Worm (Caenorhabditis elegans) whole organism, late embryonic: Measurements from ENCODE around the gene Y55F3AM.9.

Experiments
- K09A11.1 ChIP-seq: sonication (generic microtip); optimal IDR thresholded peaks from 2 replicates; lab custom pipeline; 2017; ENCODE audit warnings: antibody characterized with exemption, mild to moderate bottlenecking, missing genetic modification characterization, missing compliant biosample characterization; ENCODE audit not compliant: insufficient read depth
- T23F11.4 ChIP-seq: fragments of 200-800 bp; sonication (Bioruptor generic); optimal IDR thresholded peaks from 2 replicates; lab custom pipeline; 2018; ENCODE audit warnings: mild to moderate bottlenecking, missing genetic modification characterization, missing compliant biosample characterization
- Y22D7AL.16 ChIP-seq: sonication (generic microtip); optimal IDR thresholded peaks from 2 replicates; lab custom pipeline; 2016; ENCODE audit warnings: missing genetic modification characterization, missing compliant biosample characterization
- ama-1 ChIP-seq: fragments of 150-350 bp; optimal IDR thresholded peaks from 2 replicates; lab custom pipeline; 2014
- ceh-14 ChIP-seq: sonication (generic microtip); optimal IDR thresholded peaks from 2 replicates; lab custom pipeline; 2016; ENCODE audit warnings: missing genotype, missing genetic modification characterization, missing compliant biosample characterization
- ceh-19 ChIP-seq: fragments of 200-800 bp; sonication (Bioruptor generic); optimal IDR thresholded peaks from 2 replicates; lab custom pipeline; 2018; ENCODE audit warnings: mild to moderate bottlenecking, missing genetic modification characterization, missing compliant biosample characterization
- ceh-2 ChIP-seq: sonication (generic microtip); optimal IDR thresholded peaks from 2 replicates; lab custom pipeline; 2016; ENCODE audit warnings: missing genotype, missing genetic modification characterization, missing compliant biosample characterization
- ceh-22 ChIP-seq: sonication (generic microtip); optimal IDR thresholded peaks from 2 replicates; lab custom pipeline; 2017; ENCODE audit warnings: missing biosample characterization, missing genetic modification characterization
- ceh-24 ChIP-seq: sonication (generic microtip); optimal IDR thresholded peaks from 2 replicates; lab custom pipeline; 2016; ENCODE audit warnings: mild to moderate bottlenecking, missing genetic modification characterization, missing compliant biosample characterization
- ceh-30 ChIP-seq: fragments of 150-350 bp; optimal IDR thresholded peaks from 2 replicates; lab custom pipeline; 2014; ENCODE audit warnings: missing biosample characterization, missing genetic modification characterization
- ceh-45 ChIP-seq: fragments of 200-800 bp; sonication (Bioruptor generic); IDR thresholded peaks from 2 replicates; pipeline ENCODE4 v1.3.6; 2022; ENCODE audit warnings: missing genetic modification reagents, missing genetic modification characterization, missing compliant biosample characterization
- ceh-48 ChIP-seq: sonication (generic microtip); optimal IDR thresholded peaks from 2 replicates; lab custom pipeline; 2016; ENCODE audit warnings: missing genetic modification characterization, inconsistent platforms, missing compliant biosample characterization
- ceh-6 ChIP-seq: fragments of 200-800 bp; sonication (Bioruptor generic); optimal IDR thresholded peaks from 2 replicates; lab custom pipeline; 2018; ENCODE audit warnings: mild to moderate bottlenecking, missing genetic modification characterization, missing compliant biosample characterization
- dmd-4 ChIP-seq: sonication (generic microtip); optimal IDR thresholded peaks from 2 replicates; lab custom pipeline; 2016; ENCODE audit warnings: borderline replicate concordance, missing genetic modification characterization, missing compliant biosample characterization
- elt-4 ChIP-seq: sonication (generic microtip); optimal IDR thresholded peaks from 2 replicates; lab custom pipeline; 2016; ENCODE audit warnings: missing genetic modification characterization, missing compliant biosample characterization
- ets-4 ChIP-seq: sonication (generic microtip); optimal IDR thresholded peaks from 2 replicates; lab custom pipeline; 2016; ENCODE audit warnings: missing genetic modification characterization, missing compliant biosample characterization
- eyg-1 ChIP-seq: sonication (generic microtip); optimal IDR thresholded peaks from 2 replicates; lab custom pipeline; 2016; ENCODE audit warnings: missing genotype, missing genetic modification characterization, missing compliant biosample characterization
- fkh-10 ChIP-seq: fragments of 150-350 bp; optimal IDR thresholded peaks from 2 replicates; lab custom pipeline; 2014; ENCODE audit warnings: missing biosample characterization, missing genetic modification reagents, missing genetic modification characterization
- hlh-6 ChIP-seq: sonication (generic microtip); optimal IDR thresholded peaks from 2 replicates; lab custom pipeline; 2016; ENCODE audit warnings: missing genotype, missing genetic modification characterization, missing compliant biosample characterization
- mec-3 ChIP-seq: sonication (generic microtip); optimal IDR thresholded peaks from 2 replicates; lab custom pipeline; 2016; ENCODE audit warnings: borderline replicate concordance, missing genetic modification characterization, missing compliant biosample characterization
- npax-4 ChIP-seq: sonication (generic microtip); optimal IDR thresholded peaks from 2 replicates; lab custom pipeline; 2016; ENCODE audit warnings: missing genetic modification characterization, missing compliant biosample characterization
- odd-2 ChIP-seq: sonication (generic microtip); optimal IDR thresholded peaks from 2 replicates; lab custom pipeline; 2017; ENCODE audit warnings: antibody characterized with exemption, mild to moderate bottlenecking, missing genetic modification characterization, missing compliant biosample characterization
- pag-3 ChIP-seq: sonication (generic microtip); optimal IDR thresholded peaks from 2 replicates; lab custom pipeline; 2016; ENCODE audit warnings: missing compliant biosample characterization, missing genetic modification characterization, borderline replicate concordance
- pha-2 ChIP-seq: sonication (generic microtip); optimal IDR thresholded peaks from 2 replicates; lab custom pipeline; 2017; ENCODE audit warnings: mild to moderate bottlenecking, missing genetic modification characterization, missing compliant biosample characterization
- pqm-1 ChIP-seq: sonication (generic microtip); optimal IDR thresholded peaks from 2 replicates; lab custom pipeline; 2016; ENCODE audit warnings: missing genetic modification characterization, missing compliant biosample characterization
- pros-1 ChIP-seq: fragments of 150-350 bp; optimal IDR thresholded peaks from 2 replicates; lab custom pipeline; 2014; ENCODE audit warnings: missing biosample characterization, missing genetic modification reagents, missing genetic modification characterization
- sox-2 ChIP-seq: fragments of 200-800 bp; sonication (Bioruptor generic); IDR thresholded peaks from 2 replicates; pipeline ENCODE4 v1.3.6; 2022; ENCODE audit warnings: missing genetic modification reagents, missing genetic modification characterization, missing compliant biosample characterization
- tbx-2 ChIP-seq: sonication (generic microtip); optimal IDR thresholded peaks from 2 replicates; lab custom pipeline; 2016; ENCODE audit warnings: missing genetic modification characterization, missing compliant biosample characterization
- ttx-3 ChIP-seq: sonication (generic microtip); optimal IDR thresholded peaks from 2 replicates; lab custom pipeline; 2016; ENCODE audit warnings: missing genetic modification reagents, missing genetic modification characterization, missing compliant biosample characterization
- unc-3 ChIP-seq, 2 experiments: fragments of 200-800 bp in 1 of 2; sonication (Bioruptor generic) in 1 of 2; sonication (generic microtip) in 1 of 2; conservative IDR thresholded peaks in 1 of 2; optimal IDR thresholded peaks in 1 of 2; 2 replicates each; pipeline versions ENCODE4 v1.3.6 to Lab custom; 2016 to 2022; ENCODE audit warnings: missing compliant biosample characterization in 2 of 2, missing genetic modification characterization in 2 of 2, missing genetic modification reagents in 1 of 2
- unc-42 ChIP-seq: sonication (generic microtip); optimal IDR thresholded peaks from 2 replicates; lab custom pipeline; 2016; ENCODE audit warnings: missing genotype, missing genetic modification characterization, missing compliant biosample characterization
- unc-86 ChIP-seq: sonication (generic microtip); optimal IDR thresholded peaks from 2 replicates; lab custom pipeline; 2016; ENCODE audit warnings: missing genetic modification characterization, missing compliant biosample characterization
- zip-5 ChIP-seq: sonication (generic microtip); optimal IDR thresholded peaks from 2 replicates; lab custom pipeline; 2016; ENCODE audit warnings: missing genetic modification characterization, missing compliant biosample characterization
- ztf-16 ChIP-seq: sonication (generic microtip); optimal IDR thresholded peaks from 2 replicates; lab custom pipeline; 2017; ENCODE audit warnings: missing genetic modification characterization, missing compliant biosample characterization

The Y55F3AM.9 gene

ce11 chrIV:1010212-1010611 lies 678 bp upstream of the Y55F3AM.9 start, which contains the start of gene atg-3:
Gene atg-3 (plus strand): TSS chrIV:1010512.
- TF ChIP-seq ama-1 (lab: Kevin White, UChicago) (no peak), ceh-19 (no peak), T23F11.4 (GFP tag; lab: Kevin White, UChicago) (no peak), ceh-2 (tag; lab: Kevin White, UChicago) (no peak), fkh-10 (GFP tag; lab: Kevin White, UChicago) (no peak), ceh-24 (no peak), pros-1 (no peak), eyg-1 (no peak), ceh-6 (GFP tag; lab: Kevin White, UChicago) (no peak), odd-2 (tag; lab: Kevin White, UChicago) (no peak), ceh-45 (GFP tag; lab: Robert Waterston, UW) (no peak), ceh-22 (tag; lab: Kevin White, UChicago) (no peak), hlh-6 (no peak)

ce11 chrIV:1006662-1007061 lies 2.9 kb downstream of the Y55F3AM.9 start:
- no peak for TF ChIP-seq ceh-24
- TF ChIP-seq ceh-48 (tag; lab: Kevin White, UChicago), result peak; percentile 47

ce11 chrIV:1005761-1006160 lies 3.8 kb downstream of the Y55F3AM.9 start, which contains the start of gene immp-2:
Gene immp-2 (minus strand): TSS chrIV:1005861.
- TF ChIP-seq unc-42 (tag; lab: Kevin White, UChicago), result no peak
- no peak for TF ChIP-seq pqm-1
- no peak for TF ChIP-seq ceh-2 (tag; lab: Kevin White, UChicago)
- no peak for TF ChIP-seq ceh-6 (GFP tag; lab: Kevin White, UChicago)
- no peak for TF ChIP-seq ceh-19
- no peak for TF ChIP-seq ceh-14 (tag; lab: Kevin White, UChicago)
- TF ChIP-seq unc-3 (GFP tag; conservative IDR thresholded peaks at IDR 0.05; lab: Robert Waterston, UW), result no peak
- TF ChIP-seq unc-3 (tag; optimal IDR thresholded peaks at IDR 0.05; lab: Kevin White, UChicago), result no peak
- no peak for TF ChIP-seq K09A11.1 (tag; lab: Kevin White, UChicago)
- TF ChIP-seq mec-3 (tag; lab: Kevin White, UChicago), result no peak
- TF ChIP-seq zip-5 (tag; lab: Kevin White, UChicago), result no peak
- TF ChIP-seq sox-2 (GFP tag; lab: Robert Waterston, UW), result no peak

- TF ChIP-seq ttx-3 (tag; lab: Kevin White, UChicago) (no peak), dmd-4 (tag; lab: Kevin White, UChicago) (no peak), ceh-48 (tag; lab: Kevin White, UChicago) (peak; percentile 91)
These were observed 9.1 kb downstream of the Y55F3AM.9 start for ce11 chrIV:1000441-1000840.

- TF ChIP-seq npax-4 (tag; lab: Kevin White, UChicago) (no peak), dmd-4 (tag; lab: Kevin White, UChicago) (no peak), odd-2 (tag; lab: Kevin White, UChicago) (no peak), ceh-48 (tag; lab: Kevin White, UChicago) (peak; percentile 91), unc-86 (tag; lab: Kevin White, UChicago) (no peak), unc-42 (tag; lab: Kevin White, UChicago) (no peak), Y22D7AL.16 (tag; lab: Kevin White, UChicago) (no peak)
These were observed 9.9 kb downstream of the Y55F3AM.9 start for ce11 chrIV:999675-1000074.

- TF ChIP-seq ceh-2 (tag; lab: Kevin White, UChicago) (no peak), ztf-16 (no peak), elt-4 (no peak), pha-2 (tag; lab: Kevin White, UChicago) (no peak), ceh-14 (tag; lab: Kevin White, UChicago) (no peak), ets-4 (tag; lab: Kevin White, UChicago) (no peak), tbx-2 (no peak), K09A11.1 (tag; lab: Kevin White, UChicago) (no peak), pag-3 (tag; lab: Kevin White, UChicago) (no peak), sox-2 (GFP tag; lab: Robert Waterston, UW) (no peak), ceh-30 (tag; lab: Kevin White, UChicago) (no peak), dmd-4 (tag; lab: Kevin White, UChicago) (no peak), hlh-6 (no peak)
These were observed 10.6 kb downstream of the Y55F3AM.9 start, which contains the start of gene Y55F3AM.5 for ce11 chrIV:998914-999313. Gene Y55F3AM.5 (plus strand): TSS chrIV:999214.
